Worm (Caenorhabditis elegans) whole organism, late embryonic: ENCODE measurements around the gene C09G5.13.

Experiments
- ceh-31 ChIP-seq: sonication (generic microtip); optimal IDR thresholded peaks from 2 replicates; lab custom pipeline; 2016; ENCODE audit warnings: missing genetic modification characterization, missing compliant biosample characterization
- lin-11 ChIP-seq: fragments of 200-800 bp; sonication (Bioruptor generic); optimal IDR thresholded peaks from 2 replicates; lab custom pipeline; 2018; ENCODE audit warnings: mild to moderate bottlenecking, missing genetic modification characterization, missing compliant biosample characterization

DNA sequence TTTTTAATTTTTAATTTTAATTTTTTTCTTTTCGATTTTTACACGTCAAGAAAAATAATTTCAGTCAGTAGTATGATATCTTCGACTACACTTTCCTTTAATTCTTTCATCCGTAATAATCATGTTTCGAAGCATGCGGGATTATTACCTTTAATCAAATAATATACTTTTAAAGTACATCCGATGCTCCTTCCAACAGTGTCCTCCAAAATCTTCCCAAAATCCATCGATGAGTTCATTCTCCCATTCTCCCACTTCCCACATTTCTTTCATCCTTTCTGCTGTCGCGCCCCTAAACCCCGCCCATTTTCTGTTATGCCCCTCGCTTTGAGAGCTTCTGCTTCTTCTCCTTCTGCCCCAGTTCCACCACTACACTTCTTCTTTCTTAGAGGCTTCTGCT, 22.5 kb upstream of the C09G5.13 start, which contains the start of gene lgc-57:
- no peak for TF ChIP-seq ceh-31
- no peak for TF ChIP-seq lin-11 (tag; lab: Kevin White, UChicago)
